Worm (Caenorhabditis elegans) whole organism, mixed stage, embryonic: ENCODE measurements around the gene T07D3.2.

Experiments used
- M03D4.4 ChIP-seq: sonication (generic microtip); optimal IDR thresholded peaks from 2 replicates; lab custom pipeline; 2017; ENCODE audit warnings: mild to moderate bottlenecking, missing genetic modification characterization, missing compliant biosample characterization
- blmp-1 ChIP-seq: fragments of 150-350 bp; optimal IDR thresholded peaks from 2 replicates; lab custom pipeline; 2014; ENCODE audit warnings: missing biosample characterization, missing genetic modification characterization
- ceh-39 ChIP-seq: fragments of 150-350 bp; optimal IDR thresholded peaks from 2 replicates; lab custom pipeline; 2014; ENCODE audit warnings: missing biosample characterization, missing genetic modification characterization
- ceh-43 ChIP-seq: fragments of 200-800 bp; sonication (Bioruptor generic); optimal IDR thresholded peaks from 2 replicates; lab custom pipeline; 2018; ENCODE audit warnings: mild to moderate bottlenecking, missing genetic modification characterization, moderate library complexity, missing compliant biosample characterization
- cnd-1 ChIP-seq: fragments of 200-800 bp; sonication (Bioruptor generic); optimal IDR thresholded peaks from 2 replicates; lab custom pipeline; 2018; ENCODE audit warnings: mild to moderate bottlenecking, missing genetic modification characterization, missing compliant biosample characterization
- drap-1 ChIP-seq: fragments of 200-800 bp; sonication (Bioruptor generic); optimal IDR thresholded peaks from 3 replicates; lab custom pipeline; 2018; ENCODE audit warnings: mild to moderate bottlenecking, missing genetic modification characterization, missing compliant biosample characterization
- flh-1 ChIP-seq: fragments of 200-800 bp; sonication (Bioruptor generic); optimal IDR thresholded peaks from 2 replicates; lab custom pipeline; 2018; ENCODE audit warnings: mild to moderate bottlenecking, missing genetic modification characterization, moderate library complexity, missing compliant biosample characterization
- ham-2 ChIP-seq: fragments of 200-800 bp; sonication (Bioruptor generic); optimal IDR thresholded peaks from 2 replicates; lab custom pipeline; 2018; ENCODE audit warnings: mild to moderate bottlenecking, missing genetic modification characterization, missing compliant biosample characterization
- hlh-1 ChIP-seq: fragments of 150-350 bp; optimal IDR thresholded peaks from 2 replicates; lab custom pipeline; 2014; ENCODE audit warnings: missing biosample characterization, missing genetic modification reagents, missing genetic modification characterization
- lin-32 ChIP-seq: fragments of 200-800 bp; sonication (Bioruptor generic); optimal IDR thresholded peaks from 2 replicates; lab custom pipeline; 2018; ENCODE audit warnings: mild to moderate bottlenecking, missing genetic modification characterization, missing compliant biosample characterization
- lsy-2 ChIP-seq: fragments of 150-350 bp; optimal IDR thresholded peaks from 2 replicates; lab custom pipeline; 2014; ENCODE audit warnings: missing biosample characterization, missing genetic modification characterization
- mab-5 ChIP-seq: fragments of 150-350 bp; optimal IDR thresholded peaks from 2 replicates; lab custom pipeline; 2014; ENCODE audit warnings: missing biosample characterization, missing genetic modification characterization
- mls-2 ChIP-seq: sonication (generic microtip); optimal IDR thresholded peaks from 2 replicates; lab custom pipeline; 2016; ENCODE audit warnings: mild to moderate bottlenecking, missing genetic modification characterization, moderate library complexity, missing compliant biosample characterization
- nhr-12 ChIP-seq: fragments of 150-350 bp; optimal IDR thresholded peaks from 2 replicates; lab custom pipeline; 2014; ENCODE audit warnings: missing biosample characterization, missing genetic modification characterization
- nhr-2 ChIP-seq: fragments of 150-350 bp; optimal IDR thresholded peaks from 2 replicates; lab custom pipeline; 2014; ENCODE audit warnings: missing biosample characterization, missing genetic modification characterization
- nhr-237 ChIP-seq: fragments of 150-350 bp; optimal IDR thresholded peaks from 2 replicates; lab custom pipeline; 2014; ENCODE audit warnings: missing biosample characterization, missing genetic modification characterization
- nhr-28 ChIP-seq: fragments of 150-350 bp; optimal IDR thresholded peaks from 2 replicates; lab custom pipeline; 2014; ENCODE audit warnings: missing biosample characterization, missing genetic modification characterization
- nhr-76 ChIP-seq: sonication (generic microtip); optimal IDR thresholded peaks from 2 replicates; lab custom pipeline; 2017; ENCODE audit warnings: missing biosample characterization, missing genetic modification characterization
- pha-4 ChIP-seq: fragments of 150-350 bp; optimal IDR thresholded peaks from 2 replicates; lab custom pipeline; 2018; ENCODE audit warnings: missing biosample characterization, missing genetic modification reagents, missing genetic modification characterization
- sptf-1 ChIP-seq: sonication (generic microtip); optimal IDR thresholded peaks from 2 replicates; lab custom pipeline; 2017; ENCODE audit warnings: mild to moderate bottlenecking, missing genetic modification characterization, moderate library complexity, missing compliant biosample characterization
- tbx-8 ChIP-seq: fragments of 200-800 bp; sonication (Bioruptor generic); optimal IDR thresholded peaks from 2 replicates; lab custom pipeline; 2018; ENCODE audit warnings: mild to moderate bottlenecking, missing genetic modification characterization, moderate library complexity, missing compliant biosample characterization
- unc-120 ChIP-seq: sonication (generic microtip); optimal IDR thresholded peaks from 2 replicates; lab custom pipeline; 2017; ENCODE audit warnings: missing genetic modification characterization, missing compliant biosample characterization; ENCODE audit not compliant: poor library complexity, severe bottlenecking
- unc-39 ChIP-seq: fragments of 150-350 bp; optimal IDR thresholded peaks from 2 replicates; lab custom pipeline; 2014; ENCODE audit warnings: missing biosample characterization, missing genetic modification characterization
- ztf-11 ChIP-seq: fragments of 150-350 bp; optimal IDR thresholded peaks from 2 replicates; lab custom pipeline; 2014; ENCODE audit warnings: missing biosample characterization, missing genetic modification characterization

The T07D3.2 gene

ce11 chrII:943773-944172, 42.0 kb downstream of the T07D3.2 start, which contains the start of gene clec-43:
clec-43 (plus strand) TSS chrII:944066.
- no peak for TF ChIP-seq ham-2 (GFP tag; lab: Kevin White, UChicago)
- no peak for TF ChIP-seq mls-2 (tag; lab: Kevin White, UChicago)
- TF ChIP-seq, all 35 proteins: peak for 0

- TF ChIP-seq nhr-76 = no peak
Observed at ce11 chrII:948091-948490, 46.4 kb downstream of the T07D3.2 start, which contains the start of gene fbxc-32. fbxc-32 (minus strand) TSS chrII:948191.

- TF ChIP-seq ceh-39 (no peak), M03D4.4 (tag; lab: Kevin White, UChicago) (no peak), pha-4 (no peak), nhr-12 (no peak), lsy-2 (tag; lab: Kevin White, UChicago) (no peak), nhr-28 (no peak), drap-1 (GFP tag; lab: Kevin White, UChicago) (no peak), ztf-11 (no peak), nhr-237 (tag; lab: Kevin White, UChicago) (no peak), flh-1 (GFP tag; lab: Kevin White, UChicago) (no peak), ceh-43 (GFP tag; lab: Kevin White, UChicago) (no peak), hlh-1 (tag; lab: Kevin White, UChicago) (no peak), cnd-1 (tag; lab: Kevin White, UChicago) (no peak), tbx-8 (GFP tag; lab: Kevin White, UChicago) (no peak), unc-39 (no peak), blmp-1 (tag; lab: Kevin White, UChicago) (no peak), mab-5 (tag; lab: Kevin White, UChicago) (no peak), mls-2 (tag; lab: Kevin White, UChicago) (no peak), lin-32 (no peak)
Observed at ce11 chrII:950374-950773, 48.6 kb downstream of the T07D3.2 start.

ce11 chrII:953052-953451, 51.3 kb downstream of the T07D3.2 start:
- TF ChIP-seq unc-120 (tag; lab: Kevin White, UChicago) (no peak), lin-32 (no peak), ceh-39 (no peak), nhr-237 (tag; lab: Kevin White, UChicago) (no peak), nhr-2 (no peak), ceh-43 (GFP tag; lab: Kevin White, UChicago) (no peak), flh-1 (GFP tag; lab: Kevin White, UChicago) (no peak), mls-2 (tag; lab: Kevin White, UChicago) (no peak), sptf-1 (tag; lab: Kevin White, UChicago) (no peak), tbx-8 (GFP tag; lab: Kevin White, UChicago) (no peak)
